Fruit fly (Drosophila melanogaster) whole organism, embryonic: Measurements from ENCODE around the gene CG43060.

Experiments used
- CG10431 ChIP-seq: fragments of 200-800 bp; sonication (Bioruptor generic); optimal IDR thresholded peaks from 3 replicates; lab custom pipeline; 2018; ENCODE audit warnings: missing biosample characterization, mild to moderate bottlenecking, missing genetic modification characterization
- CG13123 ChIP-seq: fragments of 200-800 bp; sonication (Bioruptor generic); optimal IDR thresholded peaks from 2 replicates; lab custom pipeline; 2016; ENCODE audit warnings: missing biosample characterization, missing genetic modification characterization
- CG13287 ChIP-seq: fragments of 200-800 bp; sonication (Bioruptor generic); IDR thresholded peaks from 2 replicates; pipeline ENCODE4 v1.3.6; 2022; ENCODE audit warnings: missing biosample characterization, missing genetic modification characterization; ENCODE audit not compliant: partially characterized antibody
- CG13424 ChIP-seq: fragments of 200-800 bp; sonication (Bioruptor generic); optimal IDR thresholded peaks from 2 replicates; lab custom pipeline; 2019; ENCODE audit warnings: missing biosample characterization, mild to moderate bottlenecking, missing genetic modification characterization, moderate library complexity
- CG14965 ChIP-seq: fragments of 200-800 bp; sonication (Bioruptor generic); optimal IDR thresholded peaks from 2 replicates; lab custom pipeline; 2016; ENCODE audit warnings: missing biosample characterization, missing genetic modification characterization, borderline replicate concordance
- CG17385 ChIP-seq: fragments of 200-800 bp; sonication (Bioruptor generic); optimal IDR thresholded peaks from 3 replicates; lab custom pipeline; 2018; ENCODE audit warnings: missing biosample characterization, mild to moderate bottlenecking, missing genetic modification characterization
- CG17912 ChIP-seq: fragments of 200-800 bp; sonication (Bioruptor generic); optimal IDR thresholded peaks from 2 replicates; lab custom pipeline; 2018; ENCODE audit warnings: missing biosample characterization, mild to moderate bottlenecking, missing genetic modification characterization
- CG1792 ChIP-seq: fragments of 200-800 bp; sonication (Bioruptor generic); optimal IDR thresholded peaks from 2 replicates; lab custom pipeline; 2016; ENCODE audit warnings: missing biosample characterization, missing genetic modification characterization
- CG18262 ChIP-seq: fragments of 200-800 bp; optimal IDR thresholded peaks from 3 replicates; lab custom pipeline; 2019; ENCODE audit warnings: missing biosample characterization, mild to moderate bottlenecking, missing genetic modification characterization, moderate library complexity
- CG2116 ChIP-seq: fragments of 200-800 bp; sonication (Bioruptor generic); optimal IDR thresholded peaks from 3 replicates; lab custom pipeline; 2018; ENCODE audit warnings: missing biosample characterization, mild to moderate bottlenecking, missing genetic modification characterization
- CG2120 ChIP-seq: fragments of 200-800 bp; sonication (Bioruptor generic); optimal IDR thresholded peaks from 3 replicates; lab custom pipeline; 2016; ENCODE audit warnings: missing biosample characterization, missing genetic modification characterization
- CG6654 ChIP-seq: fragments of 200-800 bp; sonication (Bioruptor generic); optimal IDR thresholded peaks from 2 replicates; lab custom pipeline; 2017; ENCODE audit warnings: missing biosample characterization, mild to moderate bottlenecking, missing genetic modification characterization
- CG7357 ChIP-seq: fragments of 200-800 bp; sonication (Bioruptor generic); IDR thresholded peaks from 3 replicates; pipeline ENCODE4 v1.3.6; 2022; ENCODE audit warnings: missing biosample characterization, missing genetic modification characterization
- CG7786 ChIP-seq: fragments of 200-800 bp; sonication (Bioruptor generic); optimal IDR thresholded peaks from 2 replicates; lab custom pipeline; 2016; ENCODE audit warnings: missing biosample characterization, missing genetic modification characterization
- CG9437 ChIP-seq: fragments of 200-800 bp; sonication (Bioruptor generic); optimal IDR thresholded peaks from 2 replicates; lab custom pipeline; 2018; ENCODE audit warnings: missing biosample characterization, mild to moderate bottlenecking, missing genetic modification characterization
- Dad ChIP-seq: fragments of 200-800 bp; sonication (Bioruptor generic); optimal IDR thresholded peaks from 3 replicates; lab custom pipeline; 2016; ENCODE audit warnings: missing biosample characterization, missing genetic modification characterization
- Dip2 ChIP-seq: fragments of 200-800 bp; sonication (Bioruptor generic); IDR thresholded peaks from 2 replicates; pipeline ENCODE4 v1.3.6; 2022; ENCODE audit warnings: missing biosample characterization, missing genetic modification characterization
- Dip3 ChIP-seq: fragments of 200-800 bp; sonication (Bioruptor generic); optimal IDR thresholded peaks from 3 replicates; lab custom pipeline; 2016; ENCODE audit warnings: missing biosample characterization, missing genetic modification characterization
- Fer2 ChIP-seq: fragments of 200-800 bp; sonication (Bioruptor generic); optimal IDR thresholded peaks from 2 replicates; lab custom pipeline; 2018; ENCODE audit warnings: missing biosample characterization, mild to moderate bottlenecking, missing genetic modification characterization, moderate library complexity
- H15 ChIP-seq: fragments of 200-800 bp; sonication (Bioruptor generic); IDR thresholded peaks from 3 replicates; pipeline ENCODE4 v1.3.6; 2022; ENCODE audit warnings: missing biosample characterization, missing genetic modification characterization
- HLH54F ChIP-seq: fragments of 200-800 bp; sonication (Bioruptor generic); optimal IDR thresholded peaks from 3 replicates; lab custom pipeline; 2016; ENCODE audit warnings: missing biosample characterization, missing genetic modification characterization
- Hr78 ChIP-seq, 2 experiments: fragments of 200-800 bp in 1 of 2; fragments of >200 bp in 1 of 2; sonication (Bioruptor generic) in 1 of 2; optimal IDR thresholded peaks; 2 replicates each; lab custom pipeline; 2017 to 2019; ENCODE audit warnings: missing biosample characterization in 2 of 2, missing genetic modification characterization in 2 of 2, mild to moderate bottlenecking in 1 of 2, moderate library complexity in 1 of 2
- Myb ChIP-seq: fragments of 200-800 bp; sonication (Bioruptor generic); optimal IDR thresholded peaks from 2 replicates; lab custom pipeline; 2016; ENCODE audit warnings: missing biosample characterization, missing genetic modification characterization
- Pdp1 ChIP-seq, 2 experiments: fragments of 200-800 bp; sonication (Bioruptor generic); optimal IDR thresholded peaks; 3 replicates each; lab custom pipeline; 2016; ENCODE audit warnings: missing biosample characterization in 2 of 2, missing genetic modification characterization in 2 of 2, mild to moderate bottlenecking in 1 of 2, moderate library complexity in 1 of 2
- Side ChIP-seq: fragments of 200-800 bp; sonication (Bioruptor generic); optimal IDR thresholded peaks from 2 replicates; lab custom pipeline; 2016; ENCODE audit warnings: missing biosample characterization, missing genetic modification characterization
- Sry-δ ChIP-seq: fragments of 200-800 bp; sonication (Bioruptor generic); optimal IDR thresholded peaks from 2 replicates; lab custom pipeline; 2016; ENCODE audit warnings: missing biosample characterization, missing genetic modification characterization
- Trl ChIP-seq, 3 experiments: fragments of >200 bp in 2 of 3; fragments of 200-800 bp in 1 of 3; sonication (Bioruptor generic) in 1 of 3; optimal IDR thresholded peaks; 2 replicates in 1 of 3; 3 replicates in 2 of 3; lab custom pipeline; 2016 to 2017; ENCODE audit warnings: missing biosample characterization in 1 of 3, missing genetic modification characterization in 1 of 3
- crc ChIP-seq: fragments of 200-800 bp; sonication (Bioruptor generic); optimal IDR thresholded peaks from 2 replicates; lab custom pipeline; 2016; ENCODE audit warnings: missing biosample characterization, missing genetic modification characterization
- dan ChIP-seq: fragments of 200-800 bp; sonication (Bioruptor generic); IDR thresholded peaks from 2 replicates; pipeline ENCODE4 v1.3.6; 2022; ENCODE audit warnings: missing biosample characterization, missing genetic modification characterization
- danr ChIP-seq: fragments of 200-800 bp; sonication (Bioruptor generic); IDR thresholded peaks from 2 replicates; pipeline ENCODE4 v1.3.6; 2022; ENCODE audit warnings: missing biosample characterization, missing genetic modification characterization
- exex ChIP-seq: fragments of 200-800 bp; sonication (Bioruptor generic); optimal IDR thresholded peaks from 4 replicates; lab custom pipeline; 2018; ENCODE audit warnings: missing biosample characterization, mild to moderate bottlenecking, missing genetic modification characterization, moderate library complexity
- ind ChIP-seq: fragments of 200-800 bp; sonication (Bioruptor generic); optimal IDR thresholded peaks from 3 replicates; lab custom pipeline; 2016; ENCODE audit warnings: missing biosample characterization, missing genetic modification characterization
- kay ChIP-seq: fragments of 200-800 bp; sonication (Bioruptor generic); optimal IDR thresholded peaks from 2 replicates; lab custom pipeline; 2016; ENCODE audit warnings: missing biosample characterization, missing genetic modification characterization
- klu ChIP-seq: fragments of 200-800 bp; sonication (Bioruptor generic); IDR thresholded peaks from 2 replicates; pipeline ENCODE4 v1.3.6; 2022; ENCODE audit warnings: missing biosample characterization, missing genetic modification characterization
- mam ChIP-seq: fragments of 200-800 bp; sonication (Bioruptor generic); optimal IDR thresholded peaks from 3 replicates; lab custom pipeline; 2016; ENCODE audit warnings: missing biosample characterization, missing genetic modification characterization
- mirr ChIP-seq: fragments of 200-800 bp; sonication (Bioruptor generic); optimal IDR thresholded peaks from 3 replicates; lab custom pipeline; 2018; ENCODE audit warnings: missing biosample characterization, mild to moderate bottlenecking, missing genetic modification characterization
- nerfin-1 ChIP-seq: fragments of 200-800 bp; sonication (Bioruptor generic); optimal IDR thresholded peaks from 3 replicates; lab custom pipeline; 2019; ENCODE audit warnings: missing biosample characterization, mild to moderate bottlenecking, missing genetic modification characterization, moderate library complexity
- oc ChIP-seq: fragments of 200-800 bp; sonication (Bioruptor generic); optimal IDR thresholded peaks from 2 replicates; lab custom pipeline; 2018; ENCODE audit warnings: missing biosample characterization, mild to moderate bottlenecking, missing genetic modification characterization, moderate library complexity
- p53 ChIP-seq: fragments of 200-800 bp; sonication (Bioruptor generic); optimal IDR thresholded peaks from 2 replicates; lab custom pipeline; 2016; ENCODE audit warnings: missing biosample characterization, missing genetic modification characterization
- phol ChIP-seq: fragments of 200-800 bp; sonication (Bioruptor generic); optimal IDR thresholded peaks from 3 replicates; lab custom pipeline; 2018; ENCODE audit warnings: missing biosample characterization, mild to moderate bottlenecking, missing genetic modification characterization, moderate library complexity
- sug ChIP-seq: fragments of 200-800 bp; optimal IDR thresholded peaks from 2 replicates; lab custom pipeline; 2019; ENCODE audit warnings: missing biosample characterization, mild to moderate bottlenecking, missing genetic modification characterization, moderate library complexity
- toy ChIP-seq: fragments of 200-800 bp; sonication (Bioruptor generic); IDR thresholded peaks from 2 replicates; pipeline ENCODE4 v1.3.6; 2022; ENCODE audit warnings: missing biosample characterization, missing genetic modification characterization
- tx ChIP-seq: fragments of 200-800 bp; sonication (Bioruptor generic); optimal IDR thresholded peaks from 2 replicates; lab custom pipeline; 2016; ENCODE audit warnings: missing biosample characterization, missing genetic modification characterization
- unc-4 ChIP-seq: fragments of 200-800 bp; sonication (Bioruptor generic); IDR thresholded peaks from 2 replicates; pipeline ENCODE4 v1.3.6; 2022; ENCODE audit warnings: missing biosample characterization, missing genetic modification characterization; ENCODE audit not compliant: partially characterized antibody
- vnd ChIP-seq: fragments of 200-800 bp; sonication (Bioruptor generic); IDR thresholded peaks from 3 replicates; pipeline ENCODE4 v1.3.6; 2022; ENCODE audit warnings: missing biosample characterization, missing genetic modification characterization; ENCODE audit not compliant: partially characterized antibody
- zf30C ChIP-seq: fragments of 200-800 bp; sonication (Bioruptor generic); optimal IDR thresholded peaks from 3 replicates; lab custom pipeline; 2018; ENCODE audit warnings: missing biosample characterization, mild to moderate bottlenecking, missing genetic modification characterization

Gene CG43060

DNA sequence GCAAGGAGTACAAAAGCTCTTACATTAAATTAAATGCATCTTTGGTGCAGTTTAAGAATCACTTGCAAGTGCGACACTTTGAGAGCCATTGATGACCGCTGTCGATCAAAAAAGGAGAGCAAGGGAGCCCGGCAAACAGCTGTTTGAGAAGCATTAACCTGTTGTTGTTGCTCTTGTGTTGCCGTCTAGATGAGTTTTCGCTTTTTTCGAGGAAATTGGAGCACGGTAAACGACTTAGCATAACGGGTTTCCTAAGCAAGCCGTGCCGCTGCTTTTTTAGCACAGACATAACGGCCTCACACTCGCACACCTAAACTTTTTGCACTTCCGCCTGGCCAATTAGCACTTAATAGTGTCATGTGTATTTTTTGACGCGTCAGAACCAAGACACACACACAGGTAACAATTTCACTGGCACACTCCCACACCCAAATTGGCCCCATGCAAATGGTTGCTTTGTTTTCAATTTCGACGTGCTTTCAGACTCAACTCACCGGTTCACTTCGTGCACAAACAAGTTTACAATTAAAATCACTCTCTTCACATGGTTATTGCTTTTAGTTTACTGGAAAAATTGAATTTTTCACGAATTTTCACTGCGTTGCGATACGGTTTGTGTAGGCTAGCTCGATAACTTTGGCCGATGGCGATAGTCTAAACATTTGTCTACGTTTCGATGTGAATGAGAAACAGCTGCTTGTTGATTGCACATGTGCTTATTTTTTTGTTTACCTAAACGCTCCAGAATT, 10.7 kb upstream of the CG43060 start, which contains the start of the genes CG10903 and CG2747 (continued):
- peak; percentile 40; the same call in 1 of the 2 replicates for TF ChIP-seq klu (GFP tag; lab: Robert Waterston, UW)
- TF ChIP-seq CG2120 (GFP tag; lab: Kevin White, UChicago), result no peak
- peak; percentile 43 for TF ChIP-seq phol (tag; lab: Kevin White, UChicago)
- TF ChIP-seq Dad (GFP tag; lab: Kevin White, UChicago), result no peak
- peak; percentile 13 for TF ChIP-seq nerfin-1 (tag; lab: Kevin White, UChicago)
- no peak for TF ChIP-seq CG13424 (tag; lab: Kevin White, UChicago)
- TF ChIP-seq mam (GFP tag; lab: Kevin White, UChicago), result no peak
- TF ChIP-seq CG6654 (GFP tag; lab: Kevin White, UChicago), result peak; percentile 97
- peak; percentile 8 for TF ChIP-seq CG18262 (tag; lab: Kevin White, UChicago)
- TF ChIP-seq exex (tag; lab: Kevin White, UChicago), result peak; percentile 39
- peak; percentile 61 for TF ChIP-seq tx (GFP tag; lab: Kevin White, UChicago)

DNA sequence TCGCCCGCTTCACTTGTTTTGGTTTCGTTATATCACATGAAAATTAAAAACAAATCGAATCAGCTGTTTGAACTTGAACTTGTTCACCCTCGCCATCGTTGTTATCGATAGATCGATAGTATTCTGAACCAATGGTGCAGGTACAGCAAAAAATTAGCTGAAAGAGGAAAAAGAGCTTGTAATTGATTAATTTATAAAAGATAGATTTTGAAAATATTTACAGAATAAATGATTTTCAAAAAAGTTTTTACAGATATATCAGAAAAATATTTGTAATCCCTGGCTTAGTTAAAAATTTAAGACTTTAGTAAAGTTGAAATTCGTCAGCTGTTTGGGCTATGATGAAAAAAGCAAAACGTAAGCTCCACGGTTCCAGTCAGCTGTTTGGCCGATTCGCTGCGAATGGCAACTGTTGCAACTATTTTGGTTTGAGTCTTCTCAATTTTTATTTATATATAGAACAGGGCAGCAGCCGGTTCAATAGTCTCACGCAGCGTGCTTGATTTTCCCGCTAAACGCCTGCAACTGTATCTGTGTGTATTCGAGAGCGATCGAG, 8.0 kb upstream of the CG43060 start, which contains the start of the genes CG11035 and unc-45:
TSS of gene CG11035 (minus strand) at position 87 of the 556 bp plus-strand sequence.
TSS of gene unc-45 (plus strand) at position 379 of the 556 bp plus-strand sequence.
- no peak for TF ChIP-seq danr (GFP tag; lab: Robert Waterston, UW)
- TF ChIP-seq oc (tag; lab: Kevin White, UChicago), result no peak
- TF ChIP-seq CG7786 (GFP tag; lab: Kevin White, UChicago), result no peak
- no peak for TF ChIP-seq CG13123 (GFP tag; lab: Kevin White, UChicago)
- TF ChIP-seq CG14965 (GFP tag; lab: Kevin White, UChicago), result no peak
- TF ChIP-seq CG13287 (GFP tag; lab: Robert Waterston, UW), result peak; percentile 83
- peak; percentile 16 for TF ChIP-seq crc
- TF ChIP-seq CG7357 (GFP tag; lab: Robert Waterston, UW), result no peak
- TF ChIP-seq Trl (optimal IDR thresholded peaks at IDR 0.05; lab: Kevin White, UChicago), result no peak
- no peak for TF ChIP-seq Trl (GFP tag; optimal IDR thresholded peaks at IDR 0.05; lab: Kevin White, UChicago)
- no peak for TF ChIP-seq p53 (GFP tag; lab: Kevin White, UChicago)
- TF ChIP-seq CG9437 (GFP tag; lab: Kevin White, UChicago), result peak; percentile 90
- peak; percentile 78 for TF ChIP-seq unc-4 (GFP tag; lab: Robert Waterston, UW)
- no peak for TF ChIP-seq mirr (GFP tag; lab: Kevin White, UChicago)
- TF ChIP-seq ind (GFP tag; lab: Kevin White, UChicago), result peak; percentile 47
- TF ChIP-seq CG1792 (GFP tag; lab: Kevin White, UChicago), result no peak
- TF ChIP-seq CG2116 (GFP tag; lab: Kevin White, UChicago), result peak; percentile 75
- no peak for TF ChIP-seq Dip2
- TF ChIP-seq Hr78 (GFP tag; optimal IDR thresholded peaks at IDR 0.05; lab: Kevin White, UChicago), result peak in 1 of 2 experiments; percentile 86
- peak; percentile 62 for TF ChIP-seq sug (tag; lab: Kevin White, UChicago)
- TF ChIP-seq Myb (GFP tag; lab: Kevin White, UChicago), result no peak
- TF ChIP-seq H15, result no peak
- peak; percentile 61; the same call in 2 of the 3 replicates for TF ChIP-seq vnd (GFP tag; lab: Robert Waterston, UW)
- no peak for TF ChIP-seq HLH54F (GFP tag; lab: Kevin White, UChicago)
- no peak for TF ChIP-seq zf30C
- peak; percentile 16 for TF ChIP-seq CG10431
- no peak for TF ChIP-seq Side (GFP tag; lab: Kevin White, UChicago)
- TF ChIP-seq CG17912 (GFP tag; lab: Kevin White, UChicago), result no peak
- TF ChIP-seq Fer2 (tag; lab: Kevin White, UChicago), result peak; percentile 38
- peak; percentile 37 to 96 for TF ChIP-seq Pdp1 (GFP tag; optimal IDR thresholded peaks at IDR 0.05; lab: Kevin White, UChicago)
- TF ChIP-seq Dip3 (GFP tag; lab: Kevin White, UChicago), result no peak
- TF ChIP-seq Sry-δ (GFP tag; lab: Kevin White, UChicago), result peak; percentile 61
- TF ChIP-seq kay (GFP tag; lab: Kevin White, UChicago), result peak; percentile 70
- peak; percentile 34 for TF ChIP-seq CG17385 (GFP tag; lab: Kevin White, UChicago)
- no peak for TF ChIP-seq dan
- TF ChIP-seq toy (GFP tag; lab: Robert Waterston, UW), result no peak
